Worm (Caenorhabditis elegans): ENCODE measurements around the gene F09E5.16.

DNA sequence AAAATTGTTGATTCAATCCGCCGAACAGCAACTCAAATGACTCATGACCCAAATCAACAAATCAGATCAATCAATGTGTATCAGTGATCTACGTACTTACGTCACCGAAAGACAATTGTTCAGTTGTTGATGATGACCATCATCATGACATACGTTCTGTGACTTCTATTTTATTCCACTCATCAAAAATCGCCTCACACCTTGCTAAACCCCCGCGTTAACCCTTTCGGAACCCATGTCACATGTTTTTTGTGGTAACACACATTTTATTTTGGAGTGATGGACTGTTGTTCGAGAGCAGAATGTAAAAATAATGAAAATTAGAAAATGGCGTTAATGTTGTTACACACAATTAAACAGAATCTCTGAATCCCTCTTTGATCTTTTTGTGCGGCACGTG, 23.1 kb downstream of the F09E5.16 start:
- TF ChIP-seq W03F9.2 (tag; optimal IDR thresholded peaks at IDR 0.05) (no peak), him-1 (tag; optimal IDR thresholded peaks at IDR 0.05) (no peak)

Measured in whole organism, L4/young adult.